Fruit fly (Drosophila melanogaster): Measurements from ENCODE around the gene rpk.

- no peak for TF ChIP-seq Sp1 (GFP tag; optimal IDR thresholded peaks at IDR 0.05)
- TF ChIP-seq psq (GFP tag; optimal IDR thresholded peaks at IDR 0.05), result no peak
- no peak for TF ChIP-seq sv (GFP tag; optimal IDR thresholded peaks at IDR 0.05)
- no peak for TF ChIP-seq pan (optimal IDR thresholded peaks at IDR 0.05)
- no peak for TF ChIP-seq Mio (GFP tag; optimal IDR thresholded peaks at IDR 0.05)
- no peak for TF ChIP-seq br (GFP tag; optimal IDR thresholded peaks at IDR 0.05)
- no peak for TF ChIP-seq fru (GFP tag; optimal IDR thresholded peaks at IDR 0.05)
- no peak for TF ChIP-seq Dfd (GFP tag; optimal IDR thresholded peaks at IDR 0.05)
- no peak for TF ChIP-seq CG32264 (GFP tag; optimal IDR thresholded peaks at IDR 0.05)
- no peak for TF ChIP-seq Vsx2 (GFP tag; optimal IDR thresholded peaks at IDR 0.05; ENCODE audit: partially characterized antibody)
- no peak for TF ChIP-seq Hnf4 (GFP tag; optimal IDR thresholded peaks at IDR 0.05)
- no peak for TF ChIP-seq woc (GFP tag; optimal IDR thresholded peaks at IDR 0.05)
- no peak for TF ChIP-seq CG9705 (GFP tag; optimal IDR thresholded peaks at IDR 0.05)
- no peak for TF ChIP-seq usp (GFP tag; optimal IDR thresholded peaks at IDR 0.05)
Observed at dm6 chr3R:4632639-4633038, 13.1 kb upstream of the rpk start.

Measured in whole organism, wandering third instar larva.